Fruit fly (Drosophila melanogaster) whole organism, embryonic: ENCODE data around the gene CG32985.
A peak's percentile ranks its signal among the peaks of the same experiment; 100 is the strongest.

Source experiments
- Bteb2 ChIP-seq: fragments of 200-800 bp; sonication (Bioruptor generic); optimal IDR thresholded peaks from 2 replicates; lab custom pipeline; 2016; ENCODE audit warnings: missing biosample characterization, missing genetic modification characterization
- CG10565 ChIP-seq: fragments of 200-800 bp; sonication (Bioruptor generic); optimal IDR thresholded peaks from 3 replicates; lab custom pipeline; 2016; ENCODE audit warnings: missing biosample characterization, mild to moderate bottlenecking, missing genetic modification characterization
- CG11085 ChIP-seq: fragments of 200-800 bp; sonication (Bioruptor generic); IDR thresholded peaks from 2 replicates; pipeline ENCODE4 v1.3.6; 2022; ENCODE audit warnings: missing biosample characterization, missing genetic modification characterization
- CG12391 ChIP-seq: fragments of 200-800 bp; sonication (Bioruptor generic); optimal IDR thresholded peaks from 3 replicates; lab custom pipeline; 2018; ENCODE audit warnings: missing biosample characterization, mild to moderate bottlenecking, missing genetic modification characterization, moderate library complexity
- CG15073 ChIP-seq: fragments of 200-800 bp; sonication (Bioruptor generic); optimal IDR thresholded peaks from 2 replicates; lab custom pipeline; 2016; ENCODE audit warnings: missing biosample characterization, missing genetic modification characterization
- CG15696 ChIP-seq: fragments of 200-800 bp; sonication (Bioruptor generic); optimal IDR thresholded peaks from 2 replicates; lab custom pipeline; 2019; ENCODE audit warnings: missing biosample characterization, mild to moderate bottlenecking, missing genetic modification characterization, moderate library complexity
- CG1602 ChIP-seq: fragments of 200-800 bp; sonication (Bioruptor generic); optimal IDR thresholded peaks from 3 replicates; lab custom pipeline; 2016; ENCODE audit warnings: missing biosample characterization, missing genetic modification characterization
- CG17385 ChIP-seq: fragments of 200-800 bp; sonication (Bioruptor generic); optimal IDR thresholded peaks from 3 replicates; lab custom pipeline; 2018; ENCODE audit warnings: missing biosample characterization, mild to moderate bottlenecking, missing genetic modification characterization
- CG18476 ChIP-seq: fragments of 200-800 bp; sonication (Bioruptor generic); optimal IDR thresholded peaks from 2 replicates; lab custom pipeline; 2016; ENCODE audit warnings: missing biosample characterization, mild to moderate bottlenecking, missing genetic modification characterization
- CG18619 ChIP-seq: fragments of 200-800 bp; sonication (Bioruptor generic); optimal IDR thresholded peaks from 3 replicates; lab custom pipeline; 2017; ENCODE audit warnings: missing biosample characterization, mild to moderate bottlenecking, missing genetic modification characterization
- CG2129 ChIP-seq: fragments of 200-800 bp; sonication (Bioruptor generic); IDR thresholded peaks from 2 replicates; pipeline ENCODE4 v1.3.6; 2022; ENCODE audit warnings: missing biosample characterization, missing genetic modification characterization; ENCODE audit not compliant: partially characterized antibody
- CG2875 ChIP-seq: fragments of 200-800 bp; sonication (Bioruptor generic); optimal IDR thresholded peaks from 2 replicates; lab custom pipeline; 2017; ENCODE audit warnings: missing biosample characterization, mild to moderate bottlenecking, missing genetic modification characterization, missing genetic modification reagents
- CG30020 ChIP-seq: fragments of 200-800 bp; optimal IDR thresholded peaks from 2 replicates; lab custom pipeline; 2019; ENCODE audit warnings: missing biosample characterization, mild to moderate bottlenecking, missing genetic modification characterization, moderate library complexity
- CG33213 ChIP-seq: fragments of 200-800 bp; sonication (Bioruptor generic); optimal IDR thresholded peaks from 3 replicates; lab custom pipeline; 2016; ENCODE audit warnings: missing biosample characterization, missing genetic modification characterization
- CG4707 ChIP-seq: fragments of 200-800 bp; sonication (Bioruptor generic); optimal IDR thresholded peaks from 2 replicates; lab custom pipeline; 2018; ENCODE audit warnings: missing biosample characterization, mild to moderate bottlenecking, missing genetic modification characterization, moderate library complexity
- CG6254 ChIP-seq: fragments of 200-800 bp; sonication (Bioruptor generic); optimal IDR thresholded peaks from 3 replicates; lab custom pipeline; 2017; ENCODE audit warnings: mild to moderate bottlenecking, missing biosample characterization, missing genetic modification reagents, missing genetic modification characterization
- CG6765 ChIP-seq: fragments of 200-800 bp; sonication (Bioruptor generic); optimal IDR thresholded peaks from 3 replicates; lab custom pipeline; 2017; ENCODE audit warnings: missing biosample characterization, mild to moderate bottlenecking, missing genetic modification characterization
- CG6791 ChIP-seq: fragments of 200-800 bp; sonication (Bioruptor generic); IDR thresholded peaks from 3 replicates; pipeline ENCODE4 v1.3.6; 2022; ENCODE audit warnings: missing biosample characterization, missing genetic modification characterization; ENCODE audit not compliant: partially characterized antibody
- CG8944 ChIP-seq: fragments of 200-800 bp; sonication (Bioruptor generic); optimal IDR thresholded peaks from 3 replicates; lab custom pipeline; 2016; ENCODE audit warnings: missing biosample characterization, missing genetic modification characterization
- CG9609 ChIP-seq: fragments of 200-800 bp; sonication (Bioruptor generic); optimal IDR thresholded peaks from 3 replicates; lab custom pipeline; 2016; ENCODE audit warnings: missing biosample characterization, missing genetic modification characterization
- CG9817 ChIP-seq: fragments of 200-800 bp; sonication (Bioruptor generic); optimal IDR thresholded peaks from 2 replicates; lab custom pipeline; 2018; ENCODE audit warnings: missing biosample characterization, mild to moderate bottlenecking, missing genetic modification characterization, moderate library complexity
- Ets65A ChIP-seq: fragments of 200-800 bp; sonication (Bioruptor generic); peaks from one replicate; lab custom pipeline; 2016; ENCODE audit warnings: missing biosample characterization, missing genetic modification characterization
- Fer3 ChIP-seq: fragments of 200-800 bp; sonication (Bioruptor generic); optimal IDR thresholded peaks from 2 replicates; lab custom pipeline; 2018; ENCODE audit warnings: missing biosample characterization, mild to moderate bottlenecking, missing genetic modification characterization, moderate library complexity
- Hmr ChIP-seq: fragments of 200-800 bp; sonication (Bioruptor generic); optimal IDR thresholded peaks from 3 replicates; lab custom pipeline; 2017; ENCODE audit warnings: mild to moderate bottlenecking, missing biosample characterization, missing genetic modification reagents, missing genetic modification characterization
- Hsf ChIP-seq: fragments of 200-800 bp; sonication (Bioruptor generic); optimal IDR thresholded peaks from 3 replicates; lab custom pipeline; 2016; ENCODE audit warnings: missing biosample characterization, missing genetic modification characterization
- Nf-YB ChIP-seq: fragments of 200-800 bp; sonication (Bioruptor generic); optimal IDR thresholded peaks from 3 replicates; lab custom pipeline; 2019; ENCODE audit warnings: missing biosample characterization, mild to moderate bottlenecking, missing genetic modification characterization, moderate library complexity
- Oaz ChIP-seq: fragments of 200-800 bp; sonication (Bioruptor generic); IDR thresholded peaks from 2 replicates; pipeline ENCODE4 v1.3.6; 2022; ENCODE audit warnings: missing biosample characterization, missing genetic modification characterization
- Optix ChIP-seq: fragments of 200-800 bp; sonication (Bioruptor generic); IDR thresholded peaks from 3 replicates; pipeline ENCODE4 v1.3.6; 2022; ENCODE audit warnings: missing biosample characterization, missing genetic modification characterization
- Pdp1 ChIP-seq, 2 experiments: fragments of 200-800 bp; sonication (Bioruptor generic); optimal IDR thresholded peaks; 3 replicates each; lab custom pipeline; 2016; ENCODE audit warnings: missing biosample characterization in 2 of 2, missing genetic modification characterization in 2 of 2, mild to moderate bottlenecking in 1 of 2, moderate library complexity in 1 of 2
- ase ChIP-seq: fragments of 200-800 bp; sonication (Bioruptor generic); IDR thresholded peaks from 3 replicates; pipeline ENCODE4 v1.3.6; 2022; ENCODE audit warnings: missing biosample characterization, missing genetic modification characterization
- btn ChIP-seq: fragments of 200-800 bp; sonication (Bioruptor generic); optimal IDR thresholded peaks from 2 replicates; lab custom pipeline; 2016; ENCODE audit warnings: missing biosample characterization, missing genetic modification characterization
- cato ChIP-seq: fragments of 200-800 bp; sonication (Bioruptor generic); optimal IDR thresholded peaks from 2 replicates; lab custom pipeline; 2016; ENCODE audit warnings: missing biosample characterization, missing genetic modification characterization, borderline replicate concordance
- caup ChIP-seq: fragments of 200-800 bp; sonication (Bioruptor generic); optimal IDR thresholded peaks from 3 replicates; lab custom pipeline; 2017; ENCODE audit warnings: missing biosample characterization, mild to moderate bottlenecking, missing genetic modification characterization, moderate library complexity; ENCODE audit not compliant: severe bottlenecking
- dimm ChIP-seq: fragments of 200-800 bp; sonication (Bioruptor generic); IDR thresholded peaks from 2 replicates; pipeline ENCODE4 v1.3.6; 2022; ENCODE audit warnings: missing biosample characterization, missing genetic modification characterization
- ems ChIP-seq: fragments of 200-800 bp; sonication (Bioruptor generic); optimal IDR thresholded peaks from 3 replicates; lab custom pipeline; 2016; ENCODE audit warnings: missing biosample characterization, missing genetic modification characterization
- fd64A ChIP-seq: fragments of 200-800 bp; sonication (Bioruptor generic); optimal IDR thresholded peaks from 3 replicates; lab custom pipeline; 2018; ENCODE audit warnings: missing biosample characterization, mild to moderate bottlenecking, missing genetic modification characterization
- fru ChIP-seq: fragments of >200 bp; optimal IDR thresholded peaks from 2 replicates; lab custom pipeline; 2017
- gro ChIP-seq: fragments of 200-800 bp; sonication (Bioruptor generic); optimal IDR thresholded peaks from 2 replicates; lab custom pipeline; 2016; ENCODE audit warnings: missing biosample characterization, missing genetic modification characterization
- gsb ChIP-seq: fragments of 200-800 bp; sonication (Bioruptor generic); IDR thresholded peaks from 2 replicates; pipeline ENCODE4 v1.3.6; 2022; ENCODE audit warnings: missing biosample characterization, missing genetic modification characterization
- hth ChIP-seq: fragments of >200 bp; optimal IDR thresholded peaks from 2 replicates; lab custom pipeline; 2017; ENCODE audit warnings: inconsistent platforms
- insv ChIP-seq, 2 experiments: fragments of 200-800 bp; sonication (Bioruptor generic); optimal IDR thresholded peaks; 3 replicates each; lab custom pipeline; 2016 to 2018; ENCODE audit warnings: missing biosample characterization in 2 of 2, missing genetic modification characterization in 2 of 2
- nerfin-1 ChIP-seq: fragments of 200-800 bp; sonication (Bioruptor generic); optimal IDR thresholded peaks from 3 replicates; lab custom pipeline; 2019; ENCODE audit warnings: missing biosample characterization, mild to moderate bottlenecking, missing genetic modification characterization, moderate library complexity
- pan ChIP-seq, 4 experiments: fragments of >200 bp in 3 of 4; fragments of 200-800 bp in 1 of 4; sonication (Bioruptor generic) in 1 of 4; optimal IDR thresholded peaks in 3 of 4; IDR thresholded peaks in 1 of 4; 2 replicates each; pipeline versions ENCODE4 v1.3.6 to Lab custom; 2017 to 2022; ENCODE audit warnings: missing biosample characterization in 2 of 4, missing genetic modification characterization in 2 of 4, mixed read lengths in 1 of 4
- pnt ChIP-seq: fragments of 200-800 bp; sonication (Bioruptor generic); optimal IDR thresholded peaks from 3 replicates; lab custom pipeline; 2016; ENCODE audit warnings: missing biosample characterization, missing genetic modification characterization
- sima ChIP-seq: fragments of 200-800 bp; sonication (Bioruptor generic); optimal IDR thresholded peaks from 2 replicates; lab custom pipeline; 2016; ENCODE audit warnings: missing biosample characterization, missing genetic modification characterization
- so ChIP-seq: fragments of 200-800 bp; sonication (Bioruptor generic); IDR thresholded peaks from 3 replicates; pipeline ENCODE4 v1.3.6; 2022; ENCODE audit warnings: missing biosample characterization, missing genetic modification characterization
- sug ChIP-seq: fragments of 200-800 bp; optimal IDR thresholded peaks from 2 replicates; lab custom pipeline; 2019; ENCODE audit warnings: missing biosample characterization, mild to moderate bottlenecking, missing genetic modification characterization, moderate library complexity
- tgo ChIP-seq: fragments of 200-800 bp; sonication (Bioruptor generic); IDR thresholded peaks from 3 replicates; pipeline ENCODE4 v1.3.6; 2022; ENCODE audit warnings: missing biosample characterization, missing genetic modification characterization
- tio ChIP-seq: fragments of 200-800 bp; sonication (Bioruptor generic); optimal IDR thresholded peaks from 2 replicates; lab custom pipeline; 2017; ENCODE audit warnings: missing biosample characterization, missing genetic modification characterization, inconsistent platforms
- trh ChIP-seq: fragments of 200-800 bp; sonication (Bioruptor generic); optimal IDR thresholded peaks from 2 replicates; lab custom pipeline; 2016; ENCODE audit warnings: missing biosample characterization, missing genetic modification characterization
- vvl ChIP-seq: fragments of 200-800 bp; sonication (Bioruptor generic); IDR thresholded peaks from 2 replicates; pipeline ENCODE4 v1.3.6; 2022; ENCODE audit warnings: missing biosample characterization, missing genetic modification characterization

Gene CG32985

DNA sequence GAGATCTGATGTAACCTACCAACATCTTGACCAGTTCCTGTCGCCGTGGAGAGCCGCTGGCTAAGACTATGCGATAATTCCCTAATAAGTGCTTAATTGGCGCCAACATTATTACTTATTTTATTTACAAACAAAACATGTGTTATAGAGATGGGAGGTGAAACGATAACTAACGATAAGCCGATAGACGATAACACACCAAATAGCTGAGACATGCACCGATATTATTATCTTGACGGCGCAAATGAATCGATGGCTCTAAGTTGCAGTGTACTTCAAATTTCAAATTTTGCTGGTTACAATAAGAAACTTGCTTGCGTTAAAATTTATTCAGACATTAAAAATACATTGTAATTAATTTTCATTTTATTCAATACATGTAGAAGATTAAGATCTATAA, 19.2 kb upstream of the CG32985 start, which contains the start of gene CG9515 (continued):
- TF ChIP-seq pan (optimal IDR thresholded peaks at IDR 0.05; lab: Kevin White, UChicago) = no peak
- TF ChIP-seq pan (GFP tag; optimal IDR thresholded peaks at IDR 0.05 in 1 of 2, IDR thresholded peaks at IDR 0.05 in 1 of 2) = no peak
- TF ChIP-seq CG15073 = no peak
- TF ChIP-seq cato = no peak
- no peak for TF ChIP-seq so (GFP tag; lab: Robert Waterston, UW)
- TF ChIP-seq gsb = no peak
- TF ChIP-seq CG15696 (tag; lab: Kevin White, UChicago) = no peak
- TF ChIP-seq Nf-YB (GFP tag; lab: Kevin White, UChicago) = no peak
- TF ChIP-seq Ets65A = peak; percentile 83
- no peak for TF ChIP-seq ase (GFP tag; lab: Robert Waterston, UW)
- TF ChIP-seq Optix (GFP tag; lab: Robert Waterston, UW) = no peak
- TF ChIP-seq dimm = no peak
- TF ChIP-seq CG11085 = no peak
- no peak for TF ChIP-seq CG6254 (GFP tag; lab: Kevin White, UChicago)
- no peak for TF ChIP-seq caup (GFP tag; lab: Kevin White, UChicago)
- no peak for TF ChIP-seq CG10565 (GFP tag; lab: Kevin White, UChicago)
- no peak for TF ChIP-seq Fer3 (tag; lab: Kevin White, UChicago)
- no peak for TF ChIP-seq hth (lab: Kevin White, UChicago)
- TF ChIP-seq CG18476 (GFP tag; lab: Kevin White, UChicago) = no peak
- no peak for TF ChIP-seq CG8944 (GFP tag; lab: Kevin White, UChicago)
- TF ChIP-seq nerfin-1 (tag; lab: Kevin White, UChicago) = no peak
- TF ChIP-seq btn (GFP tag; lab: Kevin White, UChicago) = no peak
- TF ChIP-seq CG4707 = no peak
- TF ChIP-seq Bteb2 = no peak
- TF ChIP-seq tio (GFP tag; lab: Kevin White, UChicago) = no peak
- TF ChIP-seq pnt (GFP tag; lab: Kevin White, UChicago) = no peak
- no peak for TF ChIP-seq fd64A (GFP tag; lab: Kevin White, UChicago)
- TF ChIP-seq fru (lab: Kevin White, UChicago) = no peak
- TF ChIP-seq gro = no peak
- TF ChIP-seq CG17385 (GFP tag; lab: Kevin White, UChicago) = no peak
- TF ChIP-seq CG6765 (GFP tag; lab: Kevin White, UChicago) = no peak
- peak; percentile 16 for TF ChIP-seq CG33213 (GFP tag; lab: Kevin White, UChicago)
- 0 out of 2 replicates have a peak, but pooled peaks have one; percentile 18 for TF ChIP-seq vvl (GFP tag; lab: Robert Waterston, UW)
- TF ChIP-seq ems = no peak
- TF ChIP-seq CG18619 (GFP tag; lab: Kevin White, UChicago) = no peak
- no peak for TF ChIP-seq CG2875 (GFP tag; lab: Kevin White, UChicago)
- TF ChIP-seq Oaz (GFP tag; lab: Robert Waterston, UW) = no peak
- no peak for TF ChIP-seq CG9817
- TF ChIP-seq sug (tag; lab: Kevin White, UChicago) = peak; percentile 33
- TF ChIP-seq CG12391 (tag; lab: Kevin White, UChicago) = peak; percentile 5
- TF ChIP-seq insv (GFP tag; optimal IDR thresholded peaks at IDR 0.05; lab: Kevin White, UChicago) = peak in 1 of 2 experiments; percentile 21
- TF ChIP-seq CG30020 = no peak
- peak; percentile 56; the same call in 1 of the 2 replicates for TF ChIP-seq CG2129 (GFP tag; lab: Robert Waterston, UW)
- TF ChIP-seq Hmr (GFP tag; lab: Kevin White, UChicago) = no peak
- TF ChIP-seq trh = no peak
- no peak for TF ChIP-seq CG1602 (GFP tag; lab: Kevin White, UChicago)
- TF ChIP-seq CG9609 = no peak
- no peak for TF ChIP-seq Hsf (GFP tag; lab: Kevin White, UChicago)
- TF ChIP-seq Pdp1 (GFP tag; optimal IDR thresholded peaks at IDR 0.05; lab: Kevin White, UChicago) = peak in 1 of 2 experiments; percentile 19
- peak; percentile 98 for TF ChIP-seq CG6791
- TF ChIP-seq sima (GFP tag; lab: Kevin White, UChicago) = no peak
- TF ChIP-seq tgo (GFP tag; lab: Robert Waterston, UW) = no peak
